Worm (Caenorhabditis elegans) whole organism, early embryonic: ENCODE results near the gene ZC449.8.
A peak's percentile ranks its signal among the peaks of the same experiment; 100 is the strongest.

Source experiments
- B0310.2 ChIP-seq: sonication (generic microtip); optimal IDR thresholded peaks from 2 replicates; lab custom pipeline; 2016; ENCODE audit warnings: mild to moderate bottlenecking, missing genetic modification characterization, missing compliant biosample characterization
- F13C5.2 ChIP-seq: sonication (generic microtip); optimal IDR thresholded peaks from 2 replicates; lab custom pipeline; 2017; ENCODE audit warnings: mild to moderate bottlenecking, missing genetic modification characterization, inconsistent platforms, missing compliant biosample characterization
- aly-1 ChIP-seq: sonication (generic microtip); optimal IDR thresholded peaks from 2 replicates; lab custom pipeline; 2016; ENCODE audit warnings: missing genetic modification characterization, missing compliant biosample characterization
- ama-1 ChIP-seq: fragments of 150-350 bp; optimal IDR thresholded peaks from 2 replicates; lab custom pipeline; 2014
- ceh-13 ChIP-seq: fragments of 200-800 bp; sonication (Bioruptor generic); optimal IDR thresholded peaks from 2 replicates; lab custom pipeline; 2018; ENCODE audit warnings: mild to moderate bottlenecking, missing genetic modification characterization, missing compliant biosample characterization
- ceh-36 ChIP-seq: sonication (generic microtip); optimal IDR thresholded peaks from 2 replicates; lab custom pipeline; 2016; ENCODE audit warnings: missing genetic modification characterization, inconsistent platforms, missing compliant biosample characterization
- ets-7 ChIP-seq: sonication (generic microtip); optimal IDR thresholded peaks from 2 replicates; lab custom pipeline; 2016; ENCODE audit warnings: missing genotype, missing genetic modification characterization, missing compliant biosample characterization
- flt-1 ChIP-seq: fragments of 200-800 bp; sonication (Bioruptor generic); IDR thresholded peaks from 2 replicates; pipeline ENCODE4 v1.3.6; 2022; ENCODE audit warnings: missing genetic modification characterization, missing compliant biosample characterization
- hmbx-1 ChIP-seq: sonication (generic microtip); optimal IDR thresholded peaks from 2 replicates; lab custom pipeline; 2016; ENCODE audit warnings: mild to moderate bottlenecking, missing genetic modification characterization, missing compliant biosample characterization
- hmg-4 ChIP-seq: fragments of 200-800 bp; sonication (Bioruptor generic); optimal IDR thresholded peaks from 2 replicates; lab custom pipeline; 2018; ENCODE audit warnings: mild to moderate bottlenecking, missing genetic modification characterization, missing compliant biosample characterization
- hnd-1 ChIP-seq: sonication (generic microtip); optimal IDR thresholded peaks from 2 replicates; lab custom pipeline; 2016; ENCODE audit warnings: missing genetic modification characterization, missing compliant biosample characterization
- pes-1 ChIP-seq: fragments of 200-800 bp; sonication (Bioruptor generic); IDR thresholded peaks from 2 replicates; pipeline ENCODE4 v1.3.6; 2022; ENCODE audit warnings: missing genetic modification reagents, missing genetic modification characterization, missing compliant biosample characterization
- scrt-1 ChIP-seq: fragments of 200-800 bp; sonication (Bioruptor generic); IDR thresholded peaks from 2 replicates; pipeline ENCODE4 v1.3.6; 2022; ENCODE audit warnings: missing genetic modification characterization, missing compliant biosample characterization
- sea-1 ChIP-seq: fragments of 200-800 bp; sonication (Bioruptor generic); conservative IDR thresholded peaks from 2 replicates; pipeline ENCODE4 v1.3.6; 2022; ENCODE audit warnings: missing genetic modification characterization, missing compliant biosample characterization
- tbx-11 ChIP-seq: fragments of 200-800 bp; sonication (Bioruptor generic); IDR thresholded peaks from 2 replicates; pipeline ENCODE4 v1.3.6; 2022; ENCODE audit warnings: missing genetic modification characterization, missing compliant biosample characterization
- tbx-37 ChIP-seq: fragments of 200-800 bp; sonication (Bioruptor generic); conservative IDR thresholded peaks from 2 replicates; pipeline ENCODE4 v1.3.6; 2022; ENCODE audit warnings: missing genetic modification reagents, missing genetic modification characterization, missing compliant biosample characterization
- tra-4 ChIP-seq: sonication (generic microtip); optimal IDR thresholded peaks from 2 replicates; lab custom pipeline; 2017; ENCODE audit warnings: missing genetic modification characterization, missing compliant biosample characterization

ZC449.8 gene

DNA sequence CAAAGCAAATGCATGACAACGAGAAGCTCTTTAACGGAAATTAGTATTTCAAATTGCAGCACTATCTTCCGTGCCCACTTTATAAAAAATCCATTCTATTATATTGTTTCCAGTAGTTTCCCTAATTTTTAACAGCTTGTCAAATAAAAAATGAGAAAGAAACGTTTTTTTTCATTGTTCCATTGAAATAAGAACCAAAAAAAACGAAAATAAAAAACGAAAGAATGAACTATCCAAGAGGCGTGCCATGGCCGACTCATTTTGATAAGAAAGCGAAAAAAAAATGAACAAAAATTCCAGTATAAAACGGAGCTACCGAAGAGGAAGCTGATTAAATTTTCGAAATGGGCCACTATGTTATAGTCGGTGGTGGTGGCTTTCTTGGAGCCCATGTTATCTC, 10.9 kb upstream of the ZC449.8 start, which contains the start of gene hsd-2:
Gene hsd-2 (plus strand): TSS at position 301 of the 400 bp plus-strand sequence.
- TF ChIP-seq scrt-1 (GFP tag; lab: Robert Waterston, UW) = no peak

DNA sequence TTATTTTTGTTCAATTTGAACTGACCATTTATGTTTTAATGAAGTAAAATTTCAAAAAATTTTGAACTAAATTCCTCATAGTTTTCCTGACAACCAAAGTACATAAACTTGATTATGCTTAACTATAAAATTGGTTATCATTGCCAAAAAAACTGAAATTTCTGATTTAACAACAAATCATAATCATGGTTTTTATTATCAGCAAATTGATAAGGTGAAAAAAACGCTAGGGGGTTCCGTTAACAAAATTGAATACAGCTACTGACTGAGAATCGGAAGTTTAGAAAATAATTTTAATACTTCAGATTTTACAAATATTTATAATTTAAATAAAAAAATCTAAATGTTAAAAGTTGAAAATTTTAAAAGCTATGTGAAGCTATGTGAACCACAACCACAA, 8.9 kb upstream of the ZC449.8 start:
- no peak for TF ChIP-seq hmbx-1 (tag; lab: Kevin White, UChicago)
- no peak for TF ChIP-seq tra-4 (tag; lab: Kevin White, UChicago)
- no peak for TF ChIP-seq flt-1 (GFP tag; lab: Robert Waterston, UW)
- TF ChIP-seq F13C5.2 (tag; lab: Kevin White, UChicago) = no peak
- no peak for TF ChIP-seq ceh-36
- TF ChIP-seq scrt-1 (GFP tag; lab: Robert Waterston, UW) = no peak
- TF ChIP-seq B0310.2 (tag; lab: Kevin White, UChicago) = no peak
- no peak for TF ChIP-seq ets-7 (tag; lab: Kevin White, UChicago)
- no peak for TF ChIP-seq ama-1 (lab: Kevin White, UChicago)
- TF ChIP-seq aly-1 (tag; lab: Kevin White, UChicago) = no peak
- no peak for TF ChIP-seq tbx-37 (GFP tag; lab: Robert Waterston, UW)

DNA sequence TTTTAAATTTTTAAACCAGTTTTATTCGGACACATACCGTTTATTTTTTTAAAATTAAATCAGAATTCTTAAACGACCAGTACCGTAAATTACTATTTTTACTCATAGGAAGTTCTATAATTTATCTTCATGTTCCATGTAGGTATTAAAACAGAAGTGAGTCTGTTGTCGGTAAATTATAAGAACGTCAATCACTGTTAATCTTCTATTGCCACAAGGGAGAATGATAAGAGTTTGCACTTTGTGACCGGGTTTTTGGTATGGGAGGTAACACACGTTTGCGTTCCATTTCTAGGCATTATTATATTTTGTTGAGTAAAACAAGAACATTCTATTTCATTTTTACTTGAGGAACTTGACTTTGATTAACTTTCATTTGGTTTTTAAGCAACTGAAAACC, 6.9 kb upstream of the ZC449.8 start, which contains the start of gene hsd-3:
Gene hsd-3 (plus strand): TSS at position 301 of the 400 bp plus-strand sequence.
- TF ChIP-seq ets-7 (tag; lab: Kevin White, UChicago) = no peak
- TF ChIP-seq hmg-4 = no peak

DNA sequence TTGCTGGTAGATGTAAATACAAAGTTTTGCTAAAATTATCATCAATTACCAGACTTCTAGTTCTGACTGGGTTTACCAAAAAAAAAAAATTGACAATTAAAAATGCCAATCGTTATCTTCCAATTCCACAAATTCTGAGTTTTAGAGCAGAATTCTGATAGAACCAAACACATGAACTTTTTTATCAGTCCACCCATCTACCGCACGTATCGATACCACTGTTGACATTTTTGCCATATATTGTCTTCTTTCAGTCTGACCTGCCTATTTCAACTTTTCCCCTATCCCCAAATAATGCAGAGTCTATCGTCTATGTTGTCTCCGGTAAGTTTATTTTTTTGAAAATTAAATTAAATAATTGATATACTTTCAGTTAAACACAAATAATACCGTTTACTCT, 2.0 kb upstream of the ZC449.8 start, which contains the start of gene ZC449.7:
Gene ZC449.7 (plus strand): TSS at position 249 of the 400 bp plus-strand sequence.
- no peak for TF ChIP-seq ama-1 (lab: Kevin White, UChicago)
- TF ChIP-seq tbx-11 (GFP tag; lab: Robert Waterston, UW) = no peak
- no peak for TF ChIP-seq hmg-4
- TF ChIP-seq hnd-1 (tag; lab: Kevin White, UChicago) = no peak

DNA sequence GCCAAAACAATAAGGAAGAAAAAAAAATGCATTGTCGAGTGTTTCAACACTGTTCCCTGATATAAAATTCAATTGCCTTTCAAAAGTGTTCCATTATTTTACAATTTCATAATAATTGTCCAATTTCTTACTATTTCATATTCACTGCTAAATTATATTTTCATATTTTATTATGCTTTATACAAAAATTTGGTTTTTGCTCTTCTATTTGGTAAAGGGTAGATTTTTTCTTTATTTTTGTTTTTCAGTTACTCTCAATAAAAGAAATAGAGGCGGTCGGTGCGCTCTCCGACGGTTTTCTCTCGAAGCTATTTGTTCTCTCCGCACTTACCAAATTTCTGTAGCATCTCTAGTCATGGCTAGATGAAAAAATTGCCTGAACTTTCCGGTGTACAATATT, 1.7 kb downstream of the ZC449.8 start, which contains the start of gene sek-3:
Gene sek-3 (plus strand): TSS at position 301 of the 400 bp plus-strand sequence.
- TF ChIP-seq sea-1 (GFP tag; lab: Robert Waterston, UW) (no peak), hmg-4 (no peak), tbx-37 (GFP tag; lab: Robert Waterston, UW) (no peak), ets-7 (tag; lab: Kevin White, UChicago) (no peak), aly-1 (tag; lab: Kevin White, UChicago) (no peak), hnd-1 (tag; lab: Kevin White, UChicago) (no peak), tra-4 (tag; lab: Kevin White, UChicago) (no peak), ceh-13 (GFP tag; lab: Kevin White, UChicago) (no peak), hmbx-1 (tag; lab: Kevin White, UChicago) (no peak), pes-1 (GFP tag; lab: Robert Waterston, UW) (no peak), B0310.2 (tag; lab: Kevin White, UChicago) (no peak), ama-1 (lab: Kevin White, UChicago) (no peak), flt-1 (GFP tag; lab: Robert Waterston, UW) (no peak), tbx-11 (GFP tag; lab: Robert Waterston, UW) (no peak), ceh-36 (no peak), scrt-1 (GFP tag; lab: Robert Waterston, UW) (no peak), F13C5.2 (tag; lab: Kevin White, UChicago) (no peak)

DNA sequence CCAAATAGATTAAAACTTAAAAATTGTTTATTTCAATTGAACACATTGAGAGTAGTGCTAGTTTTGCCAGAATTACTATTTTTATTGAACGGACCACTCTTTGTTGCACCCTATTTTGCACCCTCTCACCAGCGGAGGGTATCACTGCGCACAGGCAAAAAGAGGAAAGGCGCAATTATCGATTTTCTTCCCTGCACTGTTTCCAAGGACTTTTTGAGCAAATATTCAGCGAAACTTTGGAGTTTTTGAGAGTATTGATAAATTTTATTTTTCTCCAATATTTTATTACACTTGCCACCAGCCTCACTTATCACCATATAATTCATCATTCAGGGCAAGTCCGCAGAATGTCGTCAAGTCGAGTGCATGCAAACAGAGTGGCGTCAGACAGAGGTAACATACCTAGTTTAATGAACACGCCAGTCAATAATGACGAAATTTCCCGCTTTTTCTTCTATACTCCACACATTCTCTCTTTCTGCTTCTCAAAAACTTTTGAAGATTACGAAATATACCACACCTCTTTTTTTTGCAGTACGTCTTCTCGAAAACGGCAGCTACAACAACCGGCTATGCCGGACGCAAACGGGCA, 2.3 kb downstream of the ZC449.8 start:
- TF ChIP-seq ceh-13 (GFP tag; lab: Kevin White, UChicago) = no peak

DNA sequence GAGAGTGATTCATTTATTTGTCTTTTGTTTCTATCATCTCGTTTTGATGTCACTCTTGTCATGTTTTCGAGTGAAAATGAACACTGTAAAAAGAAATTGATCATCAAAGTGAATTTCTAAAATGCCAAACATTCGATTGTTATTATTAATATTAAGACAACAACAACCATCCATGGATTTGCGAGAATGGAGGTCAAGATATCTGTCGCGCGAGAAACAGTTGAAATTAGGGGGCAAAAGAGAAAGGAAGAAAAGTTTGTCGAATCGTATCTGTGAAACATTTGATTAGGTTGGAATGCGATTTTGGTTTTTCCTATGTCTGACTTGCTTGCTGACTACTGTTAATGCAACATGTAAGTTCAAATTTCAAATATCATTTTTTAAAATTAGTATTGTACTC, 5.1 kb downstream of the ZC449.8 start, which contains the start of gene ZC449.2:
Gene ZC449.2 (plus strand): TSS at position 290 of the 400 bp plus-strand sequence.
- TF ChIP-seq aly-1 (tag; lab: Kevin White, UChicago) (no peak), B0310.2 (tag; lab: Kevin White, UChicago) (no peak), ceh-13 (GFP tag; lab: Kevin White, UChicago) (no peak), F13C5.2 (tag; lab: Kevin White, UChicago) (no peak), tra-4 (tag; lab: Kevin White, UChicago) (no peak), pes-1 (GFP tag; lab: Robert Waterston, UW) (no peak), ama-1 (lab: Kevin White, UChicago) (no peak), hnd-1 (tag; lab: Kevin White, UChicago) (no peak), hmg-4 (no peak), ceh-36 (no peak), tbx-37 (GFP tag; lab: Robert Waterston, UW) (no peak), sea-1 (GFP tag; lab: Robert Waterston, UW) (no peak), scrt-1 (GFP tag; lab: Robert Waterston, UW) (no peak), hmbx-1 (tag; lab: Kevin White, UChicago) (no peak), ets-7 (tag; lab: Kevin White, UChicago) (no peak), flt-1 (GFP tag; lab: Robert Waterston, UW) (no peak), tbx-11 (GFP tag; lab: Robert Waterston, UW) (no peak)

DNA sequence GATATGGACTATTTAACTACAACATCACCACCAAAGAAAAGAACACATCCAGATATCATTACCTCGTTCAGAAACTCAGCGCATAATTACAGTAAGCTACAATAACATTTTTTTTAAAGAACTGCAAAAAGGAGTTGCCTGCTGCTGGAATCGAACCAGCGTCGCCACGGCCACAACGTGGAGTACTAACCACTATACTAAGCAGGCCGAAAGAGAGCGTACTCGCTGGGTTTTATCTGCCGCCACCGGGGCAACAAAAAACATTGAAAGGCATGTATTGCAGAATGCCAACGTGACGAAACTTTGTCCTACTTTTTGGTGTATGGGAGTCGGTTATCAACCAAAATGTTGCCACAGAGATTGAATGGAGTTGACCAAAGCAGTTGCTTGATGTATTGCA, 6.8 kb downstream of the ZC449.8 start:
- TF ChIP-seq hmbx-1 (tag; lab: Kevin White, UChicago) (no peak), ets-7 (tag; lab: Kevin White, UChicago) (no peak), tra-4 (tag; lab: Kevin White, UChicago) (no peak), B0310.2 (tag; lab: Kevin White, UChicago) (peak; percentile 54), F13C5.2 (tag; lab: Kevin White, UChicago) (no peak), sea-1 (GFP tag; lab: Robert Waterston, UW) (peak; percentile 75), pes-1 (GFP tag; lab: Robert Waterston, UW) (peak; percentile 88), flt-1 (GFP tag; lab: Robert Waterston, UW) (peak; percentile 81), ceh-36 (peak; percentile 42), ceh-13 (GFP tag; lab: Kevin White, UChicago) (peak; percentile 34), hmg-4 (peak; percentile 72), ama-1 (lab: Kevin White, UChicago) (no peak), aly-1 (tag; lab: Kevin White, UChicago) (peak; percentile 69), scrt-1 (GFP tag; lab: Robert Waterston, UW) (peak; percentile 80), tbx-37 (GFP tag; lab: Robert Waterston, UW) (peak; percentile 77; the same call in 1 of the 2 replicates), hnd-1 (tag; lab: Kevin White, UChicago) (peak; percentile 21), tbx-11 (GFP tag; lab: Robert Waterston, UW) (peak; percentile 79)
